Worm (Caenorhabditis elegans) whole organism, L2 larva: ENCODE measurements around the gene ZK177.3.

Source experiments
- C34F6.9 ChIP-seq: fragments of 150-350 bp; optimal IDR thresholded peaks from 2 replicates; lab custom pipeline; 2014; ENCODE audit warnings: missing biosample characterization, missing genetic modification characterization
- F13H6.1 ChIP-seq: sonication (generic microtip); optimal IDR thresholded peaks from 2 replicates; lab custom pipeline; 2016; ENCODE audit warnings: missing genetic modification characterization, missing compliant biosample characterization
- Y55F3AM.14 ChIP-seq: fragments of 200-800 bp; sonication (Bioruptor generic); optimal IDR thresholded peaks from 2 replicates; lab custom pipeline; 2018; ENCODE audit warnings: mild to moderate bottlenecking, missing genetic modification characterization, missing compliant biosample characterization
- ZK546.5 ChIP-seq: sonication (generic microtip); optimal IDR thresholded peaks from 2 replicates; lab custom pipeline; 2017; ENCODE audit warnings: missing biosample characterization, missing genetic modification characterization
- alr-1 ChIP-seq: fragments of 150-350 bp; optimal IDR thresholded peaks from 2 replicates; lab custom pipeline; 2014; ENCODE audit warnings: missing biosample characterization, missing genetic modification characterization
- aly-2 ChIP-seq: fragments of 150-350 bp; optimal IDR thresholded peaks from 2 replicates; lab custom pipeline; 2014; ENCODE audit warnings: missing biosample characterization, missing genetic modification characterization
- ama-1 ChIP-seq: fragments of 150-350 bp; optimal IDR thresholded peaks from 2 replicates; lab custom pipeline; 2018; ENCODE audit warnings: inconsistent platforms
- blmp-1 ChIP-seq: sonication (generic microtip); optimal IDR thresholded peaks from 2 replicates; lab custom pipeline; 2017; ENCODE audit warnings: missing genetic modification characterization, mild to moderate bottlenecking, missing compliant biosample characterization, antibody characterized with exemption, moderate library complexity; ENCODE audit not compliant: insufficient read depth
- ceh-82 ChIP-seq: fragments of 150-350 bp; optimal IDR thresholded peaks from 2 replicates; lab custom pipeline; 2014; ENCODE audit warnings: missing biosample characterization, missing genetic modification characterization
- dmd-4 ChIP-seq: sonication (generic microtip); optimal IDR thresholded peaks from 2 replicates; lab custom pipeline; 2017; ENCODE audit warnings: missing biosample characterization, missing genetic modification characterization
- elt-3 ChIP-seq: sonication (generic microtip); optimal IDR thresholded peaks from 2 replicates; lab custom pipeline; 2017; ENCODE audit warnings: missing biosample characterization, missing genetic modification characterization
- fos-1 ChIP-seq: fragments of 150-350 bp; optimal IDR thresholded peaks from 2 replicates; lab custom pipeline; 2014; ENCODE audit warnings: missing biosample characterization, missing genetic modification characterization
- gmeb-1 ChIP-seq: fragments of 150-350 bp; optimal IDR thresholded peaks from 2 replicates; lab custom pipeline; 2014; ENCODE audit warnings: missing biosample characterization, missing genetic modification characterization
- lsy-2 ChIP-seq, 2 experiments: fragments of 150-350 bp in 1 of 2; sonication (generic microtip) in 1 of 2; optimal IDR thresholded peaks; 2 replicates each; lab custom pipeline; 2014 to 2017; ENCODE audit warnings: missing biosample characterization in 2 of 2, missing genetic modification characterization in 2 of 2
- mab-5 ChIP-seq: fragments of 150-350 bp; optimal IDR thresholded peaks from 2 replicates; lab custom pipeline; 2014; ENCODE audit warnings: missing biosample characterization, missing genetic modification characterization
- mdl-1 ChIP-seq, 2 experiments: fragments of 150-350 bp in 1 of 2; sonication (generic microtip) in 1 of 2; optimal IDR thresholded peaks; 2 replicates each; lab custom pipeline; 2017; ENCODE audit warnings: missing biosample characterization in 2 of 2, missing genetic modification characterization in 2 of 2
- nhr-10 ChIP-seq: sonication (generic microtip); optimal IDR thresholded peaks from 2 replicates; lab custom pipeline; 2017; ENCODE audit warnings: missing biosample characterization, missing genetic modification characterization
- nhr-11 ChIP-seq: fragments of 150-350 bp; optimal IDR thresholded peaks from 2 replicates; lab custom pipeline; 2014; ENCODE audit warnings: missing biosample characterization, missing genetic modification characterization
- nhr-129 ChIP-seq: fragments of 150-350 bp; optimal IDR thresholded peaks from 2 replicates; lab custom pipeline; 2014; ENCODE audit warnings: missing biosample characterization, missing genetic modification characterization
- nhr-21 ChIP-seq: fragments of 150-350 bp; optimal IDR thresholded peaks from 2 replicates; lab custom pipeline; 2014; ENCODE audit warnings: missing biosample characterization, missing genetic modification characterization
- nhr-23 ChIP-seq: fragments of 150-350 bp; optimal IDR thresholded peaks from 2 replicates; lab custom pipeline; 2014; ENCODE audit warnings: missing biosample characterization, missing genetic modification reagents, missing genetic modification characterization
- nhr-237 ChIP-seq: fragments of 150-350 bp; optimal IDR thresholded peaks from 2 replicates; lab custom pipeline; 2014; ENCODE audit warnings: missing biosample characterization, missing genetic modification characterization
- nhr-6 ChIP-seq: fragments of 150-350 bp; optimal IDR thresholded peaks from 2 replicates; lab custom pipeline; 2014; ENCODE audit warnings: missing biosample characterization, missing genetic modification characterization
- nhr-77 ChIP-seq: fragments of 150-350 bp; optimal IDR thresholded peaks from 2 replicates; lab custom pipeline; 2014; ENCODE audit warnings: missing biosample characterization, missing genetic modification characterization
- peb-1 ChIP-seq: fragments of 150-350 bp; optimal IDR thresholded peaks from 2 replicates; lab custom pipeline; 2014; ENCODE audit warnings: missing biosample characterization, missing genetic modification characterization
- sem-4 ChIP-seq: fragments of 150-350 bp; optimal IDR thresholded peaks from 2 replicates; lab custom pipeline; 2014; ENCODE audit warnings: missing biosample characterization, missing genetic modification reagents, missing genetic modification characterization
- skn-1 ChIP-seq: sonication (generic microtip); optimal IDR thresholded peaks from 2 replicates; lab custom pipeline; 2017; ENCODE audit warnings: missing biosample characterization, missing genetic modification characterization
- snpc-4 ChIP-seq: fragments of 150-350 bp; optimal IDR thresholded peaks from 2 replicates; lab custom pipeline; 2014; ENCODE audit warnings: missing biosample characterization, missing genetic modification characterization
- unc-39 ChIP-seq: fragments of 150-350 bp; optimal IDR thresholded peaks from 2 replicates; lab custom pipeline; 2014; ENCODE audit warnings: missing biosample characterization, missing genetic modification characterization
- unc-62 ChIP-seq: fragments of 150-350 bp; optimal IDR thresholded peaks from 2 replicates; lab custom pipeline; 2014; ENCODE audit warnings: missing biosample characterization, missing genetic modification reagents, missing genetic modification characterization
- zag-1 ChIP-seq: fragments of 150-350 bp; optimal IDR thresholded peaks from 2 replicates; lab custom pipeline; 2014; ENCODE audit warnings: missing biosample characterization, missing genetic modification characterization
- ztf-1 ChIP-seq: fragments of 200-800 bp; sonication (Bioruptor generic); conservative IDR thresholded peaks from 2 replicates; pipeline ENCODE4 v1.3.6; 2022; ENCODE audit warnings: missing genetic modification characterization, missing compliant biosample characterization
- ztf-11 ChIP-seq: sonication (generic microtip); optimal IDR thresholded peaks from 2 replicates; lab custom pipeline; 2017; ENCODE audit warnings: missing biosample characterization, missing genetic modification characterization
- ztf-4 ChIP-seq: fragments of 150-350 bp; optimal IDR thresholded peaks from 2 replicates; lab custom pipeline; 2014; ENCODE audit warnings: missing biosample characterization, missing genetic modification characterization

Gene ZK177.3

ce11 chrII:5474946-5475345 lies 40.7 kb upstream of the ZK177.3 start, which contains the start of gene ilcr-2:
TSS of gene ilcr-2 (plus strand) at chrII:5475246.
- TF ChIP-seq fos-1 (tag; lab: Kevin White, UChicago) = no peak
- no peak for TF ChIP-seq F13H6.1 (tag; lab: Kevin White, UChicago)
- TF ChIP-seq elt-3 (tag; lab: Kevin White, UChicago) = no peak
- no peak for TF ChIP-seq nhr-237 (tag; lab: Kevin White, UChicago)
- TF ChIP-seq unc-39 (tag; lab: Kevin White, UChicago) = no peak
- TF ChIP-seq ztf-1 (GFP tag; lab: Robert Waterston, UW) = no peak
- TF ChIP-seq nhr-6 (tag; lab: Kevin White, UChicago) = no peak
- no peak for TF ChIP-seq lsy-2 (tag; optimal IDR thresholded peaks at IDR 0.05; lab: Kevin White, UChicago)
- no peak for TF ChIP-seq gmeb-1 (tag; lab: Kevin White, UChicago)
- no peak for TF ChIP-seq nhr-21 (tag; lab: Kevin White, UChicago)

DNA sequence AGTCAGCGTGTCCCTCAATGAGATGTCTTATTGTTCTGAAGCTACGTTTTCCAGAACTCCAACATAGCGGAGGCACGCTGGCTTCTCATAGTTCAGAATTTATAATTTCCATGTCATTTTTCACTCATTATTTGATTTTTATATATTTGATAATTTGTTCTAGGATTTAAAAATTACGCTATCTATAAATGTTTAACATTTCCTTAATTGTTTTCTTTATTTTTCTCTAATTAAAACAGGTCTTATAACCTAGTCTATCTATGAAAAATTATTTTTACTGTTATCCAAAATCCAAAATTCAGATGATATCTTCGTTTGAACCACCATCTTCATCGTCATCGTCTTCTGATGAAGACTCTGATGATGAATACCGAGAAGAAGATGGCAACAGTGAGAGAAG lies 37.3 kb upstream of the ZK177.3 start, which contains the start of gene F56D1.1:
Gene F56D1.1 (plus strand): TSS at position 301 of the 400 bp plus-strand sequence.
- no peak for TF ChIP-seq blmp-1
- no peak for TF ChIP-seq ZK546.5 (tag; lab: Kevin White, UChicago)
- no peak for TF ChIP-seq ztf-4
- TF ChIP-seq ceh-82 (tag; lab: Kevin White, UChicago) = no peak
- no peak for TF ChIP-seq unc-62
- no peak for TF ChIP-seq nhr-77
- no peak for TF ChIP-seq gmeb-1 (tag; lab: Kevin White, UChicago)
- no peak for TF ChIP-seq ztf-11 (tag; lab: Kevin White, UChicago)
- no peak for TF ChIP-seq lsy-2 (tag; optimal IDR thresholded peaks at IDR 0.05; lab: Kevin White, UChicago)
- TF ChIP-seq skn-1 (tag; lab: Kevin White, UChicago) = no peak
- no peak for TF ChIP-seq aly-2
- TF ChIP-seq dmd-4 (tag; lab: Kevin White, UChicago) = no peak
- TF ChIP-seq nhr-23 (tag; lab: Kevin White, UChicago) = no peak
- TF ChIP-seq nhr-21 (tag; lab: Kevin White, UChicago) = no peak

ce11 chrII:5481982-5482381 lies 33.7 kb upstream of the ZK177.3 start, which contains the start of gene cal-8:
TSS of gene cal-8 (minus strand) at chrII:5482041.
- no peak for TF ChIP-seq Y55F3AM.14 (GFP tag; lab: Kevin White, UChicago)
- TF ChIP-seq snpc-4 (tag; lab: Kevin White, UChicago) = no peak
- TF ChIP-seq fos-1 (tag; lab: Kevin White, UChicago) = no peak
- TF ChIP-seq F13H6.1 (tag; lab: Kevin White, UChicago) = no peak
- no peak for TF ChIP-seq ama-1 (lab: Kevin White, UChicago)
- TF ChIP-seq ztf-4 = no peak
- TF ChIP-seq nhr-10 (tag; lab: Kevin White, UChicago) = no peak
- no peak for TF ChIP-seq aly-2
- no peak for TF ChIP-seq dmd-4 (tag; lab: Kevin White, UChicago)
- TF ChIP-seq zag-1 = no peak
- TF ChIP-seq unc-62 = no peak
- TF ChIP-seq gmeb-1 (tag; lab: Kevin White, UChicago) = no peak
- no peak for TF ChIP-seq nhr-237 (tag; lab: Kevin White, UChicago)
- TF ChIP-seq sem-4 (tag; lab: Kevin White, UChicago) = no peak
- TF ChIP-seq nhr-21 (tag; lab: Kevin White, UChicago) = no peak
- TF ChIP-seq alr-1 = no peak
- no peak for TF ChIP-seq mdl-1 (tag; optimal IDR thresholded peaks at IDR 0.05; lab: Kevin White, UChicago)
- TF ChIP-seq skn-1 (tag; lab: Kevin White, UChicago) = no peak

DNA sequence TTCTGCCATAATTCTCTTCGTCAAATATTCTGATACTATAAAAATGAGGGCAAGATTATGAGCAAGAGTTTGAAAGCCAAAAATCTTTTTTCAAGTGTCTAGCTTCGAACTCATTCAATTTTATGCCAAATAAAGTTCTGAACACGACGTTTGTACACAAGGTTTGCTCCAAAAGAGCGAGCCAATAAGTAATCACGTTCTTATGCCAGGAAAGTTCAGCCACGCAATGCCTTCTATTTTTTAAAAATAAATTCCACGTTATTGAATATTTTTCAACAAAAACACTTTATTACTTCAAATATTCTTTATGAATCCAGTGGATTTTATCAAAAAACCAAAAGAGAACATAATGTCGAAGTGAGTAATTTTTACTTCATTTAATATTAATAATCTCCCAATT lies 27.8 kb upstream of the ZK177.3 start, which contains the start of gene nep-5:
Gene nep-5 (plus strand): TSS at position 301 of the 400 bp plus-strand sequence.
- TF ChIP-seq nhr-6 (tag; lab: Kevin White, UChicago) (no peak), ztf-1 (GFP tag; lab: Robert Waterston, UW) (no peak), unc-62 (no peak), skn-1 (tag; lab: Kevin White, UChicago) (no peak), nhr-129 (tag; lab: Kevin White, UChicago) (no peak), F13H6.1 (tag; lab: Kevin White, UChicago) (no peak), ztf-4 (no peak), peb-1 (tag; lab: Kevin White, UChicago) (no peak), mab-5 (no peak), Y55F3AM.14 (GFP tag; lab: Kevin White, UChicago) (no peak), C34F6.9 (tag; lab: Kevin White, UChicago) (no peak), gmeb-1 (tag; lab: Kevin White, UChicago) (no peak), sem-4 (tag; lab: Kevin White, UChicago) (no peak), nhr-77 (no peak), nhr-23 (tag; lab: Kevin White, UChicago) (no peak)

- no peak for TF ChIP-seq ztf-1 (GFP tag; lab: Robert Waterston, UW)
- TF ChIP-seq nhr-11 (tag; lab: Kevin White, UChicago) = no peak
- no peak for TF ChIP-seq zag-1
Measured at ce11 chrII:5494405-5494804, 21.2 kb upstream of the ZK177.3 start, which contains the start of gene F12A10.6. TSS of gene F12A10.6 (minus strand) at chrII:5494505.
